Worm (Caenorhabditis elegans): ENCODE measurements around the gene C18H7.12.

DNA sequence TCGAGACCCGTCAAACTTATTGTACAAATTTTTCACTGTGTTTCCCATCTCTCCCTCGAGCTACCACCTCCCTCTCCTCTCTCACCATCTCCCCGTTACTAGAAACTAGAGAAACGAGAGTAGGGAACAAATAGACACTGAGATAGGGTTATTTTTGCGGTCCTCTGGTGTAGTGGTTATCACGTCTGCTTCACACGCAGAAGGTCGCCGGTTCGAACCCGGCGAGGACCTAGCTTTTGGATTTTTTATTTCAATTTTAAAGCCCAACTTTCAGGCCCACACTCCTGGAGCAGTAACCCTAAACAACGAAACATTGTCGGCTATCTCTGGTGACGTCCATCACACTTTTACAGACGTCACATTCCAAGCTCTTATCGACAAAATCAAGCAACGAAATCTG is 32.7 kb upstream of the C18H7.12 start:
- TF ChIP-seq W03F9.2 (tag; optimal IDR thresholded peaks at IDR 0.05) (no peak), him-1 (tag; optimal IDR thresholded peaks at IDR 0.05) (peak; percentile 56)
